Worm (Caenorhabditis elegans): Measurements from ENCODE around the gene gmeb-2.
A peak's percentile ranks its signal among the peaks of the same experiment; 100 is the strongest.

gmeb-2 gene

DNA sequence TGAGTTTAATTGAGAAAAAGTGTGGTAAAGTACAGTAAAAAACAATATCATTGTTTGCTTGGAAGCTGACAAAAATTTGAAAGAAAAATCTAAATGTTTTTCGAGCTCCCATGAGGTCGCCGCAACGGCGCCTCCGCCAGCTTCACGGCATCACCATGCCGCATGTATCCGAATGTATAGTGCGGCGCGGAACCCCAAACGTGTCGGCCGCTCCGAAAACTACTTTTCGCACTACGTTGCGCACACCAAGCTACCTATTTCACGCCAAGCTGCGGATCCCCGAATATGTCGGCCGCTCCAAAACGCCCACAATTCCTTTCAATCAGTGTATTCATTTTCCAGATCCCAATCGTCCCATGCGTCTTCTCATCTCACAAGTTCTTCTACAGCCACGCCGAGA lies 27.9 kb upstream of the gmeb-2 start:
- TF ChIP-seq C17E4.6 (GFP tag; IDR thresholded peaks at IDR 0.05) (no peak), ceh-27 (GFP tag; optimal IDR thresholded peaks at IDR 0.05) (no peak), aptf-2 (GFP tag; conservative IDR thresholded peaks at IDR 0.05) (no peak), T26A5.8 (tag; optimal IDR thresholded peaks at IDR 0.05) (no peak), snpc-1.1 (tag; optimal IDR thresholded peaks at IDR 0.05; ENCODE audit: insufficient read depth) (peak; percentile 21), nfya-2 (GFP tag; IDR thresholded peaks at IDR 0.05) (no peak), Y95B8A.8 (GFP tag; IDR thresholded peaks at IDR 0.05) (no peak), nhr-27 (tag; optimal IDR thresholded peaks at IDR 0.05) (no peak), madf-10 (tag; optimal IDR thresholded peaks at IDR 0.05) (no peak), hmg-1.2 (GFP tag; IDR thresholded peaks at IDR 0.05) (peak; percentile 45; the same call in 1 of the 2 replicates), ztf-18 (tag; optimal IDR thresholded peaks at IDR 0.05) (no peak), zfh-2 (GFP tag; conservative IDR thresholded peaks at IDR 0.05) (peak; percentile 66; the same call in 1 of the 2 replicates), zim-3 (tag; optimal IDR thresholded peaks at IDR 0.05) (no peak), snpc-4 (GFP tag; optimal IDR thresholded peaks at IDR 0.05) (peak; percentile 45), snpc-4 (tag; optimal IDR thresholded peaks at IDR 0.05) (peak in 2 of 4 experiments; percentile 87 to 90), mel-28 (tag; optimal IDR thresholded peaks at IDR 0.05; ENCODE audit: borderline replicate concordance) (no peak), pbrm-1 (GFP tag; IDR thresholded peaks at IDR 0.05) (no peak), nfyb-1 (GFP tag; IDR thresholded peaks at IDR 0.05) (no peak), dpff-1 (tag; optimal IDR thresholded peaks at IDR 0.05) (no peak), cebp-1 (GFP tag; IDR thresholded peaks at IDR 0.05) (no peak), cebp-1 (tag; optimal IDR thresholded peaks at IDR 0.05) (no peak), ekl-4 (GFP tag; IDR thresholded peaks at IDR 0.05) (no peak), madf-6 (GFP tag; IDR thresholded peaks at IDR 0.05) (no peak), lin-26 (GFP tag; IDR thresholded peaks at IDR 0.05) (no peak), lin-40 (tag; optimal IDR thresholded peaks at IDR 0.05) (no peak), F23B12.7 (tag; optimal IDR thresholded peaks at IDR 0.05; ENCODE audit: insufficient read depth) (no peak), K12H6.12 (tag; optimal IDR thresholded peaks at IDR 0.05) (no peak), Y56A3A.18 (GFP tag; IDR thresholded peaks at IDR 0.05) (no peak)

DNA sequence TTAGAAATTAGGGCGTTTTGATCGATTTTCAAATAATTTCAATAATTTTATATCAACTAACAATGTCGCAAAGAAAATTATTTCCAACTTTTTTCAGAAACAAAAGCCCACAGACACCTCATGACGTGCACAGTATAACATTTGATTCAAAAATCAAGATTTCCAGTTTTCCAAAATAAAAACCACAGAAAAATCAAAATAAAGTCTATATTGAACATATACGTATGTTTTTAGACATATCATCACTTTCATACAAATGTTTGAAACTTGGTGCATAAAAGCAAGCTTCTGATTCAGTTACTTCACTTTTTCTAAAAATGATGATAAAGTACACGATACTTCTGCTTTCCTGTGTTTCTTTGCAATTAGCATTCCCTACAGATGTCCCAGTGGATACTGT lies 22.0 kb upstream of the gmeb-2 start, which contains the start of gene F53H4.2:
Gene F53H4.2, plus strand, starts transcription at position 301 of the 400 bp plus-strand sequence.
- TF ChIP-seq somi-1 (GFP tag; optimal IDR thresholded peaks at IDR 0.05) (no peak), egl-18 (GFP tag; IDR thresholded peaks at IDR 0.05) (no peak), rec-8 (tag; optimal IDR thresholded peaks at IDR 0.05) (no peak), tbx-9 (tag; optimal IDR thresholded peaks at IDR 0.05; ENCODE audit: borderline replicate concordance) (no peak), pbrm-1 (GFP tag; IDR thresholded peaks at IDR 0.05) (no peak), madf-6 (GFP tag; IDR thresholded peaks at IDR 0.05) (no peak), lin-54 (GFP tag; optimal IDR thresholded peaks at IDR 0.05) (no peak), rpc-1 (optimal IDR thresholded peaks at IDR 0.05) (no peak), rpc-1 (tag; optimal IDR thresholded peaks at IDR 0.05) (no peak), aptf-3 (GFP tag; IDR thresholded peaks at IDR 0.05) (no peak)

DNA sequence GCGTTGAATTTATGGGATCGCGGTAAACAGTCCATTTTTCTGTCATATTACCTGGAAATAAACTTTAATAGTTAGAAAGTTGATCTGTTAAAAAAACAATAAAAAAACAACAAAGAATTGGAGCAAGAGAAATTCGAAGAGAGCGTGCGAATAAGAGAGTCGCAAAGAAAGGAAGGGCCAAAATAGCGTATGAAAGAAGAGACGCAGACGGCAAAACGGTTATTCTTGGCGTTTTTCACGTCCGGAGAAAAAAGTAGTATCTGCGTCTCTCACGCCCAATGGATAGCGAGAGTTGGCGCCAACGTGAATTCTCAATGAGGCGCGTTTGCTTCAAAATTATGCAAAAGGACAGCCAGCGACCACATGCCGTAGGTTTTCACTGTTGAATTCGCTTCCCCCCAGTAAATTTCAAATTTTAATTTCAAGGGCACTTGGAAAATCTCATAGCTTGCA lies 18.3 kb upstream of the gmeb-2 start, which contains the start of gene F53H4.6:
Gene F53H4.6, minus strand, starts transcription at position 51 of the 453 bp plus-strand sequence.
- no peak for TF ChIP-seq tbx-9 (tag; optimal IDR thresholded peaks at IDR 0.05; ENCODE audit: borderline replicate concordance)
- TF ChIP-seq hmg-1.2 (GFP tag; IDR thresholded peaks at IDR 0.05) = peak; percentile 90
- TF ChIP-seq gei-17 (GFP tag; optimal IDR thresholded peaks at IDR 0.05) = no peak
- TF ChIP-seq ccch-3 (GFP tag; optimal IDR thresholded peaks at IDR 0.05) = no peak
- TF ChIP-seq madf-3 (GFP tag; IDR thresholded peaks at IDR 0.05) = no peak
- peak; percentile 54; the same call in 1 of the 2 replicates for TF ChIP-seq attf-3 (GFP tag; conservative IDR thresholded peaks at IDR 0.05)
- peak; percentile 23 for TF ChIP-seq attf-5 (GFP tag; optimal IDR thresholded peaks at IDR 0.05)
- no peak for TF ChIP-seq F49E8.2 (tag; optimal IDR thresholded peaks at IDR 0.05; ENCODE audit: insufficient read depth)
- TF ChIP-seq ets-4 (GFP tag; optimal IDR thresholded peaks at IDR 0.05) = no peak
- no peak for TF ChIP-seq nhr-27 (tag; optimal IDR thresholded peaks at IDR 0.05)
- peak; percentile 21 for TF ChIP-seq ztf-18 (tag; optimal IDR thresholded peaks at IDR 0.05)
- TF ChIP-seq lin-40 (tag; optimal IDR thresholded peaks at IDR 0.05) = peak; percentile 28
- TF ChIP-seq Y53F4B.3 (GFP tag; IDR thresholded peaks at IDR 0.05) = no peak
- peak; percentile 87 for TF ChIP-seq mcd-1 (GFP tag; IDR thresholded peaks at IDR 0.05)
- 0 out of 2 replicates have a peak, but pooled peaks have one; percentile 10 for TF ChIP-seq pbrm-1 (GFP tag; IDR thresholded peaks at IDR 0.05)
- TF ChIP-seq tlf-1 (GFP tag; optimal IDR thresholded peaks at IDR 0.05) = no peak
- no peak for TF ChIP-seq zfh-2 (GFP tag; conservative IDR thresholded peaks at IDR 0.05)

Data from whole organism, young adult.